In genomic region chrII:5373275-5374047, ce11 we compare ENCODE assay signal across 5 worm cellular contexts.
TF ChIP-seq lines count a peak whose summit lies in the region.

Gene agt-2, minus strand, starts transcription at chrII:5373827.
Gene F09E5.3, plus strand, starts transcription at chrII:5373997.

TF ChIP-seq in whole organism, L1 larva, 84 proteins besides CTCF, POLR2A, EP300 and RAD21 (continues in another document):
- peak; percentile 88 to 91 (median 90) for TF ChIP-seq dpl-1 (GFP tag; optimal IDR thresholded peaks at IDR 0.05; lab: Kevin White, UChicago)
- peak; percentile 13 for TF ChIP-seq fkh-4 (tag; optimal IDR thresholded peaks at IDR 0.05; lab: Kevin White, UChicago; ENCODE audit: borderline replicate concordance)
- peak; percentile 81 for TF ChIP-seq C04F5.9 (tag; optimal IDR thresholded peaks at IDR 0.05; lab: Kevin White, UChicago)
- peak; percentile 79 for TF ChIP-seq sup-37 (GFP tag; optimal IDR thresholded peaks at IDR 0.05; lab: Kevin White, UChicago)
- TF ChIP-seq grh-1 (GFP tag; IDR thresholded peaks at IDR 0.05; lab: Robert Waterston, UW), result peak; percentile 87
- no peak for TF ChIP-seq nhr-12 (tag; optimal IDR thresholded peaks at IDR 0.05; lab: Kevin White, UChicago)
- TF ChIP-seq ama-1 (optimal IDR thresholded peaks at IDR 0.05; lab: Kevin White, UChicago), result peak; percentile 86
- TF ChIP-seq alr-1 (tag; optimal IDR thresholded peaks at IDR 0.05; lab: Kevin White, UChicago; ENCODE audit: borderline replicate concordance), result no peak
- TF ChIP-seq jun-1 (tag; optimal IDR thresholded peaks at IDR 0.05; lab: Kevin White, UChicago), result peak; percentile 89
- peak; percentile 95 for TF ChIP-seq xbp-1 (tag; optimal IDR thresholded peaks at IDR 0.05; lab: Kevin White, UChicago)
- peak; percentile 89 for TF ChIP-seq snpc-4 (tag; optimal IDR thresholded peaks at IDR 0.05; lab: Kevin White, UChicago)
- peak; percentile 81 for TF ChIP-seq nhr-11 (tag; optimal IDR thresholded peaks at IDR 0.05; lab: Kevin White, UChicago)
- TF ChIP-seq mep-1 (tag; optimal IDR thresholded peaks at IDR 0.05; lab: Kevin White, UChicago), result peak; percentile 98
- TF ChIP-seq nhr-85 (tag; lab: Kevin White, UChicago), result peak; percentile 93
- TF ChIP-seq ceh-90 (tag; optimal IDR thresholded peaks at IDR 0.05; lab: Kevin White, UChicago), result peak; percentile 37
- TF ChIP-seq zag-1 (tag; optimal IDR thresholded peaks at IDR 0.05; lab: Kevin White, UChicago), result peak; percentile 26
- TF ChIP-seq pax-3 (tag; optimal IDR thresholded peaks at IDR 0.05; lab: Kevin White, UChicago), result peak; percentile 83
- TF ChIP-seq vab-15 (tag; optimal IDR thresholded peaks at IDR 0.05; lab: Kevin White, UChicago), result peak; percentile 25

TF ChIP-seq in whole organism, L3 larva, 47 proteins besides CTCF, POLR2A, EP300 and RAD21 (continues in another document):
- TF ChIP-seq nfya-1 (tag; optimal IDR thresholded peaks at IDR 0.05; lab: Kevin White, UChicago; ENCODE audit: insufficient read depth), result peak; percentile 88
- TF ChIP-seq lsy-12 (tag; optimal IDR thresholded peaks at IDR 0.05; lab: Kevin White, UChicago), result peak; percentile 84
- TF ChIP-seq nhr-25 (tag; optimal IDR thresholded peaks at IDR 0.05; lab: Kevin White, UChicago), result peak; percentile 95
- no peak for TF ChIP-seq elt-3 (tag; optimal IDR thresholded peaks at IDR 0.05; lab: Kevin White, UChicago)
- TF ChIP-seq elt-1 (tag; optimal IDR thresholded peaks at IDR 0.05; lab: Kevin White, UChicago), result peak; percentile 42
- TF ChIP-seq ceh-28 (tag; optimal IDR thresholded peaks at IDR 0.05; lab: Kevin White, UChicago), result peak; percentile 79
- peak; percentile 31 for TF ChIP-seq zag-1 (tag; optimal IDR thresholded peaks at IDR 0.05; lab: Kevin White, UChicago)
- TF ChIP-seq pha-4 (tag; optimal IDR thresholded peaks at IDR 0.05; lab: Kevin White, UChicago), result peak; percentile 97
- TF ChIP-seq nhr-77 (tag; optimal IDR thresholded peaks at IDR 0.05; lab: Kevin White, UChicago), result peak; percentile 4
- no peak for TF ChIP-seq nhr-12 (tag; optimal IDR thresholded peaks at IDR 0.05; lab: Kevin White, UChicago)
- peak; percentile 92 for TF ChIP-seq elt-2 (tag; optimal IDR thresholded peaks at IDR 0.05; lab: Kevin White, UChicago)
- TF ChIP-seq unc-39 (tag; optimal IDR thresholded peaks at IDR 0.05; lab: Kevin White, UChicago), result no peak
- peak; percentile 74 for TF ChIP-seq fkh-10 (GFP tag; optimal IDR thresholded peaks at IDR 0.05; lab: Kevin White, UChicago)
- TF ChIP-seq ama-1 (optimal IDR thresholded peaks at IDR 0.05; lab: Kevin White, UChicago), result peak; percentile 77
- TF ChIP-seq unc-62 (GFP tag; optimal IDR thresholded peaks at IDR 0.05; lab: Kevin White, UChicago), result peak; percentile 13
- peak; percentile 84 for TF ChIP-seq hmg-11 (tag; optimal IDR thresholded peaks at IDR 0.05; lab: Kevin White, UChicago)
- TF ChIP-seq sea-2 (GFP tag; optimal IDR thresholded peaks at IDR 0.05; lab: Kevin White, UChicago), result no peak
- peak; percentile 88 for TF ChIP-seq lin-15B (tag; optimal IDR thresholded peaks at IDR 0.05; lab: Kevin White, UChicago)
- TF ChIP-seq egl-5 (tag; optimal IDR thresholded peaks at IDR 0.05; lab: Kevin White, UChicago), result peak; percentile 23

TF ChIP-seq in whole organism, early embryonic, 17 proteins besides CTCF, POLR2A, EP300 and RAD21:
- TF ChIP-seq F13C5.2 (tag; optimal IDR thresholded peaks at IDR 0.05; lab: Kevin White, UChicago) (peak; percentile 36), tbx-37 (GFP tag; conservative IDR thresholded peaks at IDR 0.05; lab: Robert Waterston, UW) (0 out of 2 replicates have a peak, but pooled peaks have one; percentile 27), tra-4 (tag; optimal IDR thresholded peaks at IDR 0.05; lab: Kevin White, UChicago) (no peak), hmbx-1 (tag; optimal IDR thresholded peaks at IDR 0.05; lab: Kevin White, UChicago) (no peak), ceh-36 (tag; optimal IDR thresholded peaks at IDR 0.05; lab: Kevin White, UChicago) (no peak), B0310.2 (tag; optimal IDR thresholded peaks at IDR 0.05; lab: Kevin White, UChicago) (no peak), tbx-11 (GFP tag; IDR thresholded peaks at IDR 0.05; lab: Robert Waterston, UW) (no peak), pes-1 (GFP tag; IDR thresholded peaks at IDR 0.05; lab: Robert Waterston, UW) (no peak), flt-1 (GFP tag; IDR thresholded peaks at IDR 0.05; lab: Robert Waterston, UW) (0 out of 2 replicates have a peak, but pooled peaks have one; percentile 54), scrt-1 (GFP tag; IDR thresholded peaks at IDR 0.05; lab: Robert Waterston, UW) (no peak), hnd-1 (tag; optimal IDR thresholded peaks at IDR 0.05; lab: Kevin White, UChicago) (no peak), sea-1 (GFP tag; conservative IDR thresholded peaks at IDR 0.05; lab: Robert Waterston, UW) (no peak), hmg-4 (GFP tag; optimal IDR thresholded peaks at IDR 0.05; lab: Kevin White, UChicago) (peak; percentile 20), ama-1 (optimal IDR thresholded peaks at IDR 0.05; lab: Kevin White, UChicago) (no peak)

TF ChIP-seq in whole organism, midembryonic, 9 proteins besides CTCF, POLR2A, EP300 and RAD21:
- TF ChIP-seq T22C8.4 (GFP tag; IDR thresholded peaks at IDR 0.05; lab: Robert Waterston, UW) (no peak), ref-1 (GFP tag; conservative IDR thresholded peaks at IDR 0.05; lab: Robert Waterston, UW) (no peak), ztf-23 (GFP tag; IDR thresholded peaks at IDR 0.05; lab: Robert Waterston, UW) (peak; percentile 62; the same call in 1 of the 2 replicates), flt-1 (GFP tag; IDR thresholded peaks at IDR 0.05; lab: Robert Waterston, UW) (peak; percentile 71), ztf-29 (GFP tag; IDR thresholded peaks at IDR 0.05; lab: Robert Waterston, UW) (0 out of 2 replicates have a peak, but pooled peaks have one; percentile 27), cog-1 (tag; optimal IDR thresholded peaks at IDR 0.05; lab: Kevin White, UChicago) (peak; percentile 47), tab-1 (GFP tag; IDR thresholded peaks at IDR 0.05; lab: Robert Waterston, UW) (no peak), klf-2 (GFP tag; conservative IDR thresholded peaks at IDR 0.05; lab: Robert Waterston, UW) (no peak), med-1 (GFP tag; optimal IDR thresholded peaks at IDR 0.05; lab: Kevin White, UChicago; ENCODE audit: insufficient read depth) (no peak)

TF ChIP-seq in whole organism, young adult, 124 proteins besides CTCF, POLR2A, EP300 and RAD21 (continues in another document):
- no peak for TF ChIP-seq tbx-9 (tag; optimal IDR thresholded peaks at IDR 0.05; lab: Kevin White, UChicago; ENCODE audit: borderline replicate concordance)
- no peak for TF ChIP-seq die-1 (tag; optimal IDR thresholded peaks at IDR 0.05; lab: Kevin White, UChicago)
- TF ChIP-seq Y53G8AR.9 (GFP tag; conservative IDR thresholded peaks at IDR 0.05; lab: Robert Waterston, UW), result peak; percentile 86
- TF ChIP-seq B0035.1 (tag; optimal IDR thresholded peaks at IDR 0.05; lab: Kevin White, UChicago), result no peak
- TF ChIP-seq ztf-3 (GFP tag; optimal IDR thresholded peaks at IDR 0.05; lab: Kevin White, UChicago), result no peak
- peak; percentile 91 for TF ChIP-seq ekl-4 (GFP tag; IDR thresholded peaks at IDR 0.05; lab: Robert Waterston, UW)
- TF ChIP-seq lag-1 (GFP tag; IDR thresholded peaks at IDR 0.05; lab: Robert Waterston, UW), result no peak
- peak; percentile 30 to 51 for TF ChIP-seq let-607 (tag; optimal IDR thresholded peaks at IDR 0.05; lab: Kevin White, UChicago)
- TF ChIP-seq hlh-12 (tag; optimal IDR thresholded peaks at IDR 0.05; lab: Kevin White, UChicago), result no peak
- no peak for TF ChIP-seq mes-4 (tag; optimal IDR thresholded peaks at IDR 0.05; lab: Kevin White, UChicago)
- peak; percentile 78 for TF ChIP-seq hmg-1.2 (GFP tag; IDR thresholded peaks at IDR 0.05; lab: Robert Waterston, UW)
- no peak for TF ChIP-seq F39B2.1 (GFP tag; IDR thresholded peaks at IDR 0.05; lab: Robert Waterston, UW)
- peak; percentile 92 for TF ChIP-seq lin-40 (tag; optimal IDR thresholded peaks at IDR 0.05; lab: Kevin White, UChicago)
- TF ChIP-seq snpc-4 (GFP tag; optimal IDR thresholded peaks at IDR 0.05; lab: Kevin White, UChicago), result no peak
- TF ChIP-seq snpc-4 (tag; optimal IDR thresholded peaks at IDR 0.05; lab: Kevin White, UChicago), result peak; percentile 5 to 72 (median 52)
- no peak for TF ChIP-seq F57A8.1 (GFP tag; optimal IDR thresholded peaks at IDR 0.05; lab: Kevin White, UChicago)
- TF ChIP-seq C17E4.6 (GFP tag; IDR thresholded peaks at IDR 0.05; lab: Robert Waterston, UW), result peak; percentile 58; the same call in 1 of the 2 replicates
- TF ChIP-seq B0336.3 (GFP tag; IDR thresholded peaks at IDR 0.05; lab: Robert Waterston, UW), result peak; percentile 52; the same call in 1 of the 2 replicates
- peak; percentile 12 for TF ChIP-seq ets-4 (GFP tag; optimal IDR thresholded peaks at IDR 0.05; lab: Kevin White, UChicago)
- TF ChIP-seq ceh-27 (GFP tag; optimal IDR thresholded peaks at IDR 0.05; lab: Kevin White, UChicago), result peak; percentile 80
- no peak for TF ChIP-seq nfya-2 (GFP tag; IDR thresholded peaks at IDR 0.05; lab: Robert Waterston, UW)
- TF ChIP-seq ztf-28 (GFP tag; IDR thresholded peaks at IDR 0.05; lab: Robert Waterston, UW), result no peak
- no peak; the same call in 1 of the 2 replicates for TF ChIP-seq madf-8 (GFP tag; conservative IDR thresholded peaks at IDR 0.05; lab: Robert Waterston, UW)
- peak; percentile 61 for TF ChIP-seq tbp1 (GFP tag; optimal IDR thresholded peaks at IDR 0.05; lab: Kevin White, UChicago)
- peak; percentile 59 for TF ChIP-seq nhr-80 (tag; optimal IDR thresholded peaks at IDR 0.05; lab: Kevin White, UChicago)
- peak; percentile 53 for TF ChIP-seq F33H1.4 (GFP tag; IDR thresholded peaks at IDR 0.05; lab: Robert Waterston, UW)
- TF ChIP-seq ceh-40 (GFP tag; IDR thresholded peaks at IDR 0.05; lab: Robert Waterston, UW), result no peak
- TF ChIP-seq ama-1 (optimal IDR thresholded peaks at IDR 0.05; lab: Kevin White, UChicago), result no peak
- TF ChIP-seq ama-1 (GFP tag; optimal IDR thresholded peaks at IDR 0.05; lab: Kevin White, UChicago), result no peak
- TF ChIP-seq pbrm-1 (GFP tag; IDR thresholded peaks at IDR 0.05; lab: Robert Waterston, UW), result peak; percentile 86
- peak; percentile 82 for TF ChIP-seq madf-6 (GFP tag; IDR thresholded peaks at IDR 0.05; lab: Robert Waterston, UW)
- TF ChIP-seq B0019.2 (GFP tag; conservative IDR thresholded peaks at IDR 0.05; lab: Robert Waterston, UW), result no peak
- no peak for TF ChIP-seq hsf-1 (GFP tag; IDR thresholded peaks at IDR 0.05; lab: Robert Waterston, UW)
- peak; percentile 49 for TF ChIP-seq madf-10 (tag; optimal IDR thresholded peaks at IDR 0.05; lab: Kevin White, UChicago)
- no peak for TF ChIP-seq cebp-1 (GFP tag; IDR thresholded peaks at IDR 0.05; lab: Robert Waterston, UW)
- TF ChIP-seq cebp-1 (tag; optimal IDR thresholded peaks at IDR 0.05; lab: Kevin White, UChicago), result peak; percentile 84
- no peak for TF ChIP-seq ztf-25 (GFP tag; IDR thresholded peaks at IDR 0.05; lab: Robert Waterston, UW)
- TF ChIP-seq lin-35 (GFP tag; optimal IDR thresholded peaks at IDR 0.05; lab: Kevin White, UChicago), result peak in 2 of 3 experiments; percentile 72 to 91
- TF ChIP-seq nhr-179 (tag; optimal IDR thresholded peaks at IDR 0.05; lab: Kevin White, UChicago), result no peak

Comparison
In these comparisons a context has a peak if more than half of its experiments do, and no peak if none do; other contexts are left out.
1. Of the 8 proteins assayed by ChIP-seq in both whole organism, young adult and whole organism, L1 larva: peak only in whole organism, young adult: none; only in whole organism, L1 larva: ama-1, nhr-90 and unc-130; in both: dpl-1, efl-1, lin-35 and snpc-4; in neither: 1.